Fruit fly (Drosophila melanogaster): Measurements from ENCODE around the gene CG4829.

CG4829 gene

DNA sequence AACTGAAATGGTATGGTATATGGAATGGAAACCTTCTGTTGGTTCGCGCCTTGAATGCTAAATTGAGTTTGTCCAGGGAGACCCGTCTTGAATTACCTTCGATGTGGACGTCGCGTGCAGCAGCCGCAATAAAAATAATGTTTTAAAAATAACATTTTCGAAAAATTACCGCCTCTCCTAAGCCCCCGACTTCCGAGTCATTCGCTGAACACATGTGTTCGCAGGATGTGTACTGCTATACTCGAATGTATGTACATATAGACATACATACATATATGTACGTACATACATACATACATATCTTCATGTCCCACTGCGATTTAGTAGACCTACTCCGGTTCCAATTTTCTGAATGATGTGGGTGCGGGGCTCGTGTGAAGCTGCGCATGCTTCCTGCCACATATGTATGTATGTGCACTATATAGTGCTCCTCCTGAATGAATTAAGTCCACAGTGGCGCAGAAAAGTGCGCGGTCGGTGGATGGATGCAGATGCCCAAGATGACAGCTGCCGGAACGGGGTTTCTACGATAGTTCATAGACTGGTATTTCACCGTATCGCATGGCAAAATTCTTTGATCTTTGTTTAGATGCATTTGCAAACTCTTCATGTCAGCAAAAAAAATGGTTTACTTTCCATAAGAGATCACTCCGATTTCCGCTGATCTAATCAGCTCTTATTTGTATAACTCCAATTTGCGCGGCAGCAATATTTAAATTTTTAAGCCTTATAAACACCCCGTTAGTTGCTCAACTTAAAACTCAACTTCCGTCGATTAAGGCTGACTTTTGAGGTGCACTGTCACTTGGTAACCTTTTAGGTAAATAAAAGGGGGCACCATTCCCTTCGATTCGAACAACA is 37.1 kb upstream of the CG4829 start:
- TF ChIP-seq Myc (optimal IDR thresholded peaks at IDR 0.05), result no peak
- no peak for TF ChIP-seq br (GFP tag; optimal IDR thresholded peaks at IDR 0.05)
- no peak for TF ChIP-seq dmrt93B (GFP tag; optimal IDR thresholded peaks at IDR 0.05)
- TF ChIP-seq N (GFP tag; optimal IDR thresholded peaks at IDR 0.05), result no peak
- no peak for TF ChIP-seq Hnf4 (GFP tag; optimal IDR thresholded peaks at IDR 0.05)
- no peak for TF ChIP-seq GATAd (GFP tag; optimal IDR thresholded peaks at IDR 0.05)
- no peak for TF ChIP-seq fru (GFP tag; optimal IDR thresholded peaks at IDR 0.05)
- no peak for TF ChIP-seq Dfd (GFP tag; optimal IDR thresholded peaks at IDR 0.05)
- no peak for TF ChIP-seq Jra (GFP tag; optimal IDR thresholded peaks at IDR 0.05)
- TF ChIP-seq Sp1 (GFP tag; optimal IDR thresholded peaks at IDR 0.05), result no peak
- no peak for TF ChIP-seq pan (optimal IDR thresholded peaks at IDR 0.05)
- no peak for TF ChIP-seq HLH106 (tag; optimal IDR thresholded peaks at IDR 0.05)
- TF ChIP-seq dl (GFP tag; optimal IDR thresholded peaks at IDR 0.05; ENCODE audit: insufficient read depth in 1 of 2, partially characterized antibody in 2 of 2), result no peak
- TF ChIP-seq brk (GFP tag; optimal IDR thresholded peaks at IDR 0.05), result no peak
- TF ChIP-seq Hr78 (GFP tag; optimal IDR thresholded peaks at IDR 0.05), result no peak

DNA sequence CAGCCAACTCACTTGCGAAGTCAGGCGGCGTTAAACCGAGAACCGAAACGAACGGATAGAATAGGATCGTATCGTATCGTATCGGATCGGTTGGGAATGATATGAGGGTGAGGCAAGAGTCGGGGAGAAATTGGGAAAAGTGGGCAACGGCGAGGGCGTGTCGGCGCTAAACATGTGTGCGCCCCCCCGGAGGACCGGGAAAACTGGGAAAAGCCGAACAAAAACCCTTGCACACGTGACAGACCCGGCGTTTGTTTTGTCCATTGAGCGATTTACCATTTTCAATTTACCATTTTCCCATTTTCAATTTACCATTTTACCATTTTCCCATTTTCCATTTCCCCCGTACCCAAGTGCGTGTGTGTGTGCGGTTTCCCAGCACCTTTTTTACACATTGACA is 36.4 kb upstream of the CG4829 start:
- TF ChIP-seq Hr83 (GFP tag; optimal IDR thresholded peaks at IDR 0.05; ENCODE audit: poor library complexity, severe bottlenecking), result no peak
- TF ChIP-seq CrebA (GFP tag; optimal IDR thresholded peaks at IDR 0.05; ENCODE audit: borderline replicate concordance), result no peak
- TF ChIP-seq Rel (GFP tag; optimal IDR thresholded peaks at IDR 0.05), result no peak
- TF ChIP-seq Rel (tag; optimal IDR thresholded peaks at IDR 0.05), result no peak
- no peak for TF ChIP-seq Jra (GFP tag; optimal IDR thresholded peaks at IDR 0.05)
- TF ChIP-seq Vsx2 (GFP tag; optimal IDR thresholded peaks at IDR 0.05; ENCODE audit: partially characterized antibody), result no peak
- TF ChIP-seq pan (optimal IDR thresholded peaks at IDR 0.05), result no peak
- TF ChIP-seq HLH106 (tag; optimal IDR thresholded peaks at IDR 0.05), result no peak
- no peak for TF ChIP-seq tai (GFP tag; optimal IDR thresholded peaks at IDR 0.05)
- no peak for TF ChIP-seq fru (GFP tag; optimal IDR thresholded peaks at IDR 0.05)
- no peak for TF ChIP-seq GATAd (GFP tag; optimal IDR thresholded peaks at IDR 0.05)
- no peak for TF ChIP-seq ey (GFP tag; optimal IDR thresholded peaks at IDR 0.05)
- TF ChIP-seq brk (GFP tag; optimal IDR thresholded peaks at IDR 0.05), result no peak
- TF ChIP-seq jim (GFP tag; optimal IDR thresholded peaks at IDR 0.05), result no peak
- no peak for TF ChIP-seq CG32264 (GFP tag; optimal IDR thresholded peaks at IDR 0.05)
- no peak for TF ChIP-seq foxo (GFP tag; optimal IDR thresholded peaks at IDR 0.05)

DNA sequence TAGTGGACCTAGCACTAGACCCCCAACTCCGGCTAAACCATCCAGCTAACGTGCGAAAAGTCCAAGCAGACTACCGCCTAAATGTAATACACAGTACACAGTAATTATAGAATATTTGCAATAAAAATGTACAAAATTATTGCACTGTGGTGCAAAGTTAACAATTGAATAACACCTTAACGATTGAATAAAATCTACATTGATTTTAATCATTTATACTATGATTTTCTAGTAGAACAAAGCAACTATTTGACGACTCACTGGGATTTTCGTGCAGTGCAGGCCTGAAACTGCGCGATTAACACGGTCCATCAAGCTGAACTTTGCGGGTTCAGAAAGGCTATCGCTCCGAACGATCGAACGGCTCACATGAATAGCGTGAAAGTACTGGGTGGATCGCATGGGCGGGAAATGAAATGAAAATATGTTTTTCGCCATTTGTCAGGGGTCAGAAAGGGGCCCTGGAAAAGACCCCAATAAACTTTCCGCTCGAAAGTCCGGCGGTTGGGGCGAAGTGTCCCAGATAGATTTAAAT is 33.3 kb upstream of the CG4829 start:
- TF ChIP-seq ey (GFP tag; optimal IDR thresholded peaks at IDR 0.05) (no peak), OdsH (GFP tag; optimal IDR thresholded peaks at IDR 0.05) (no peak), woc (GFP tag; optimal IDR thresholded peaks at IDR 0.05) (no peak), HLH106 (tag; optimal IDR thresholded peaks at IDR 0.05) (no peak), brk (GFP tag; optimal IDR thresholded peaks at IDR 0.05) (no peak), lola (GFP tag; optimal IDR thresholded peaks at IDR 0.05) (no peak)

- TF ChIP-seq usp (GFP tag; optimal IDR thresholded peaks at IDR 0.05), result no peak
- TF ChIP-seq sv (GFP tag; optimal IDR thresholded peaks at IDR 0.05), result no peak
- no peak for TF ChIP-seq HLH106 (tag; optimal IDR thresholded peaks at IDR 0.05)
- TF ChIP-seq lola (GFP tag; optimal IDR thresholded peaks at IDR 0.05), result no peak
- TF ChIP-seq Sp1 (GFP tag; optimal IDR thresholded peaks at IDR 0.05), result no peak
- no peak for TF ChIP-seq rgr (GFP tag; optimal IDR thresholded peaks at IDR 0.05)
- TF ChIP-seq GATAd (GFP tag; optimal IDR thresholded peaks at IDR 0.05), result no peak
- TF ChIP-seq Hnf4 (GFP tag; optimal IDR thresholded peaks at IDR 0.05), result no peak
- no peak for TF ChIP-seq dmrt93B (GFP tag; optimal IDR thresholded peaks at IDR 0.05)
Observed at dm6 chrX:16780244-16780643, 31.3 kb upstream of the CG4829 start.

DNA sequence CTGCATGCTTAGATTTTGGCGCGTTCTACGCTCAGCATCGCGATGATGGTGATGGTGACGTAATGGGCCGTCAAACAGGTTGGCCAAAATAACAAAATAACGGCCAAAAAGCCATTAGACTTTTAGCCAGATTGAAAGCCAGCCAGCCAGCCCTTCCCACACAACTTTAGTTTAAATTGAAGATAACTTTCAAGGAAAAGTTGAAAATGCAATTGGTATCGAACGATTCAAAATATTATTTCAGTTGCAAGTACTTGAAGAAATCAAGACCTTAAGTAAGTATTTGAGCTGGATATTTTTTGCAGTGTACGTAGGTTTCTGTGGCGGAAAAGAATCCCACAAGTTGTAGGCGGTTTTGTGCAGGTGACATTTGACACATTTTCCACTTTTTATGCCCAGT is 30.4 kb upstream of the CG4829 start:
- TF ChIP-seq Jra (GFP tag; optimal IDR thresholded peaks at IDR 0.05) (no peak), fru (GFP tag; optimal IDR thresholded peaks at IDR 0.05) (no peak), Rel (GFP tag; optimal IDR thresholded peaks at IDR 0.05) (no peak), Rel (tag; optimal IDR thresholded peaks at IDR 0.05) (no peak), tai (GFP tag; optimal IDR thresholded peaks at IDR 0.05) (no peak), GATAd (GFP tag; optimal IDR thresholded peaks at IDR 0.05) (no peak), rgr (GFP tag; optimal IDR thresholded peaks at IDR 0.05) (peak; percentile 4), foxo (GFP tag; optimal IDR thresholded peaks at IDR 0.05) (peak in 1 of 2 experiments; percentile 1), Abd-B (GFP tag; optimal IDR thresholded peaks at IDR 0.05) (no peak), Hnf4 (GFP tag; optimal IDR thresholded peaks at IDR 0.05) (no peak), h (GFP tag; optimal IDR thresholded peaks at IDR 0.05) (no peak), dmrt93B (GFP tag; optimal IDR thresholded peaks at IDR 0.05) (no peak)
